Fruit fly (Drosophila melanogaster) whole organism, embryonic: ENCODE results near the gene CG2865.

ENCODE experiments used
- CG11398 ChIP-seq: fragments of 200-800 bp; sonication (Bioruptor generic); optimal IDR thresholded peaks from 2 replicates; lab custom pipeline; 2016; ENCODE audit warnings: missing biosample characterization, missing genetic modification characterization
- CG14014 ChIP-seq: fragments of 200-800 bp; sonication (Bioruptor generic); IDR thresholded peaks from 2 replicates; pipeline ENCODE4 v1.3.6; 2022; ENCODE audit warnings: missing biosample characterization, missing genetic modification characterization
- CG15601 ChIP-seq: fragments of 200-800 bp; sonication (Bioruptor generic); optimal IDR thresholded peaks from 3 replicates; lab custom pipeline; 2019; ENCODE audit warnings: missing biosample characterization, mild to moderate bottlenecking, missing genetic modification characterization, moderate library complexity
- CG18011 ChIP-seq: fragments of 200-800 bp; sonication (Bioruptor generic); optimal IDR thresholded peaks from 2 replicates; lab custom pipeline; 2017; ENCODE audit warnings: missing biosample characterization, missing genetic modification characterization, mild to moderate bottlenecking, moderate library complexity, missing genotype
- CG8359 ChIP-seq: fragments of 200-800 bp; sonication (Bioruptor generic); optimal IDR thresholded peaks from 2 replicates; lab custom pipeline; 2017; ENCODE audit warnings: missing biosample characterization, mild to moderate bottlenecking, missing genetic modification characterization, borderline replicate concordance
- CG9215 ChIP-seq: fragments of 200-800 bp; sonication (Bioruptor generic); IDR thresholded peaks from 2 replicates; pipeline ENCODE4 v1.3.6; 2022; ENCODE audit warnings: missing biosample characterization, missing genetic modification characterization
- CG9817 ChIP-seq: fragments of 200-800 bp; sonication (Bioruptor generic); optimal IDR thresholded peaks from 2 replicates; lab custom pipeline; 2018; ENCODE audit warnings: missing biosample characterization, mild to moderate bottlenecking, missing genetic modification characterization, moderate library complexity
- Ravus ChIP-seq: fragments of 200-800 bp; sonication (Bioruptor generic); IDR thresholded peaks from 2 replicates; pipeline ENCODE4 v1.3.6; 2022; ENCODE audit warnings: missing biosample characterization, missing genetic modification characterization
- Rfx ChIP-seq: fragments of 200-800 bp; sonication (Bioruptor generic); IDR thresholded peaks from 2 replicates; pipeline ENCODE4 v1.3.6; 2022; ENCODE audit warnings: missing biosample characterization, missing genetic modification characterization
- chm ChIP-seq: fragments of 200-800 bp; sonication (Bioruptor generic); IDR thresholded peaks from 2 replicates; pipeline ENCODE4 v1.3.6; 2022; ENCODE audit warnings: missing biosample characterization, missing genetic modification characterization
- dan ChIP-seq: fragments of 200-800 bp; sonication (Bioruptor generic); IDR thresholded peaks from 2 replicates; pipeline ENCODE4 v1.3.6; 2022; ENCODE audit warnings: missing biosample characterization, missing genetic modification characterization
- mld ChIP-seq: fragments of 200-800 bp; sonication (Bioruptor generic); IDR thresholded peaks from 3 replicates; pipeline ENCODE4 v1.3.6; 2022; ENCODE audit warnings: missing biosample characterization, missing genetic modification characterization; ENCODE audit not compliant: partially characterized antibody
- onecut ChIP-seq: fragments of 200-800 bp; sonication (Bioruptor generic); IDR thresholded peaks from 2 replicates; pipeline ENCODE4 v1.3.6; 2022; ENCODE audit warnings: missing biosample characterization, missing genetic modification characterization
- wor ChIP-seq: fragments of 200-800 bp; sonication (Bioruptor generic); IDR thresholded peaks from 2 replicates; pipeline ENCODE4 v1.3.6; 2022; ENCODE audit warnings: missing biosample characterization, missing genetic modification characterization

dm6 chrX:2305281-2305680 lies 12.1 kb upstream of the CG2865 start:
- TF ChIP-seq onecut (no peak), mld (GFP tag; lab: Robert Waterston, UW) (no peak), wor (GFP tag; lab: Robert Waterston, UW) (no peak), CG18011 (no peak), CG15601 (no peak), chm (GFP tag; lab: Robert Waterston, UW) (no peak), Ravus (GFP tag; lab: Robert Waterston, UW) (no peak), Rfx (GFP tag; lab: Robert Waterston, UW) (no peak), CG9817 (tag; lab: Kevin White, UChicago) (no peak), CG9215 (no peak), CG14014 (no peak), CG11398 (GFP tag; lab: Kevin White, UChicago) (no peak), dan (GFP tag; lab: Robert Waterston, UW) (no peak), CG8359 (no peak)
